Fruit fly (Drosophila melanogaster): ENCODE results near the gene jar.

Gene jar

dm6 chr3R:24295556-24296465 is 24.8 kb upstream of the jar start:
- peak; percentile 34 for TF ChIP-seq CG3163 (GFP tag; optimal IDR thresholded peaks at IDR 0.05)
- TF ChIP-seq hb (GFP tag; IDR thresholded peaks at IDR 0.05; ENCODE audit: partially characterized antibody) = no peak
- TF ChIP-seq knrl (GFP tag; IDR thresholded peaks at IDR 0.05; ENCODE audit: partially characterized antibody) = no peak
- TF ChIP-seq so (GFP tag; IDR thresholded peaks at IDR 0.05) = peak; percentile 87
- TF ChIP-seq bsh (GFP tag; optimal IDR thresholded peaks at IDR 0.05) = peak; percentile 82 to 90
- peak; percentile 76 for TF ChIP-seq CG17359 (tag; optimal IDR thresholded peaks at IDR 0.05)
- TF ChIP-seq H2.0 (GFP tag; IDR thresholded peaks at IDR 0.05) = peak; percentile 87
- peak; percentile 78 for TF ChIP-seq caup (GFP tag; optimal IDR thresholded peaks at IDR 0.05; ENCODE audit: severe bottlenecking)
- peak; percentile 70 for TF ChIP-seq CG11085 (GFP tag; IDR thresholded peaks at IDR 0.05)
- peak; percentile 64 for TF ChIP-seq Atf3 (GFP tag; optimal IDR thresholded peaks at IDR 0.05)
- peak; percentile 13 for TF ChIP-seq B-H2 (GFP tag; optimal IDR thresholded peaks at IDR 0.05)
- TF ChIP-seq jing (GFP tag; optimal IDR thresholded peaks at IDR 0.05) = peak; percentile 45
- peak; percentile 58 for TF ChIP-seq CG12942 (GFP tag; optimal IDR thresholded peaks at IDR 0.05)
- peak; percentile 68 for TF ChIP-seq klu (GFP tag; IDR thresholded peaks at IDR 0.05)
- peak; percentile 47 for TF ChIP-seq salm (tag; optimal IDR thresholded peaks at IDR 0.05)
- TF ChIP-seq hth (optimal IDR thresholded peaks at IDR 0.05) = no peak
- no peak for TF ChIP-seq pzg (GFP tag; optimal IDR thresholded peaks at IDR 0.05)
- peak; percentile 69 for TF ChIP-seq CG14667 (GFP tag; IDR thresholded peaks at IDR 0.05)
- peak; percentile 90 for TF ChIP-seq Rfx (GFP tag; IDR thresholded peaks at IDR 0.05)
- TF ChIP-seq Sry-β (GFP tag; optimal IDR thresholded peaks at IDR 0.05) = no peak
- no peak for TF ChIP-seq CG16813 (GFP tag; IDR thresholded peaks at IDR 0.05; ENCODE audit: partially characterized antibody)
- no peak for TF ChIP-seq Hr39 (optimal IDR thresholded peaks at IDR 0.05)
- TF ChIP-seq pros (GFP tag; optimal IDR thresholded peaks at IDR 0.05) = no peak
- peak; percentile 81 for TF ChIP-seq CG30431 (GFP tag; optimal IDR thresholded peaks at IDR 0.05)
- peak; percentile 89 for TF ChIP-seq vvl (GFP tag; IDR thresholded peaks at IDR 0.05)
- TF ChIP-seq Ptx1 (GFP tag; IDR thresholded peaks at IDR 0.05) = peak; percentile 85
- TF ChIP-seq Jarid2 (GFP tag; optimal IDR thresholded peaks at IDR 0.05) = no peak
- no peak for TF ChIP-seq sc (optimal IDR thresholded peaks at IDR 0.05)
- peak; percentile 22 for TF ChIP-seq sc (GFP tag; optimal IDR thresholded peaks at IDR 0.05)
- TF ChIP-seq ato (GFP tag; IDR thresholded peaks at IDR 0.05; ENCODE audit: partially characterized antibody) = no peak
- TF ChIP-seq BtbVII (GFP tag; optimal IDR thresholded peaks at IDR 0.05) = peak; percentile 69
- TF ChIP-seq CG11696 (GFP tag; IDR thresholded peaks at IDR 0.05) = peak; percentile 76
- TF ChIP-seq CG11560 (tag; IDR thresholded peaks at IDR 0.05) = 0 out of 3 replicates have a peak, but pooled peaks have one; percentile 52
- TF ChIP-seq CG7928 (GFP tag; optimal IDR thresholded peaks at IDR 0.05) = no peak
- TF ChIP-seq Scr (GFP tag; IDR thresholded peaks at IDR 0.05; ENCODE audit: partially characterized antibody) = no peak
- peak; percentile 34 for TF ChIP-seq CG4617 (GFP tag; optimal IDR thresholded peaks at IDR 0.05; ENCODE audit: borderline replicate concordance)
- TF ChIP-seq CG4424 (GFP tag; optimal IDR thresholded peaks at IDR 0.05) = peak; percentile 32
- TF ChIP-seq eve (GFP tag; optimal IDR thresholded peaks at IDR 0.05) = peak in 1 of 2 experiments; percentile 82
- peak; percentile 84 for TF ChIP-seq chm (GFP tag; IDR thresholded peaks at IDR 0.05)
- TF ChIP-seq CG2712 (tag; optimal IDR thresholded peaks at IDR 0.05) = peak; percentile 85
- no peak for TF ChIP-seq CG2129 (GFP tag; IDR thresholded peaks at IDR 0.05; ENCODE audit: partially characterized antibody)
- TF ChIP-seq CG6683 (GFP tag; optimal IDR thresholded peaks at IDR 0.05) = no peak
- peak; percentile 65 for TF ChIP-seq CG18476 (GFP tag; optimal IDR thresholded peaks at IDR 0.05)
- peak; percentile 53 for TF ChIP-seq ems (GFP tag; optimal IDR thresholded peaks at IDR 0.05)
- TF ChIP-seq chif (GFP tag; optimal IDR thresholded peaks at IDR 0.05) = peak; percentile 30 to 82
- TF ChIP-seq Dll (GFP tag; IDR thresholded peaks at IDR 0.05; ENCODE audit: partially characterized antibody) = no peak
- TF ChIP-seq D19A (tag; optimal IDR thresholded peaks at IDR 0.05) = peak; percentile 60
- no peak for TF ChIP-seq mld (GFP tag; IDR thresholded peaks at IDR 0.05; ENCODE audit: partially characterized antibody)

All from whole organism, embryonic.